Worm (Caenorhabditis elegans): ENCODE results near the gene ipla-6.

DNA sequence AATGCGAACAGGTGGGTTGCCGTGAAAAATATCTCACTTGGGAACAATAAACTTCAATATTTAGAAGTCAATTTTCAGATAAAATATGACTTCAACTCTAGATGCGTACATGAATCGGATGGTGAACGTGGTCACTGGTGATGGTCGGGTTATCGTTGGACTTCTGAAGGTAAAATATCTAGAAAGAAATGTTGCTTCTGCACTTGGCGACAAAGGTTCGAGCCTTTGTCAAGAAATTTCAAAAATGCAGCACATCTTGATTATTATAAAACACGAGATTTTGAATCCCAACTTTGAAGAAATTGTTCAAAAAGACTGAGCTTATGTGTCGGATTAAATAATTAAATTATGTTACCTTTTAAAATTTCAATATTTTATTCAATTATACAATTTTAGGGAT lies 11.0 kb upstream of the ipla-6 start, which contains the start of gene lsm-8:
- TF ChIP-seq ama-1 (optimal IDR thresholded peaks at IDR 0.05) (no peak), ztf-11 (tag; optimal IDR thresholded peaks at IDR 0.05) (no peak), unc-62 (GFP tag; optimal IDR thresholded peaks at IDR 0.05) (no peak), aly-2 (tag; optimal IDR thresholded peaks at IDR 0.05) (no peak), egl-27 (tag; optimal IDR thresholded peaks at IDR 0.05) (no peak), elt-3 (tag; optimal IDR thresholded peaks at IDR 0.05) (no peak), nhr-6 (tag; optimal IDR thresholded peaks at IDR 0.05) (no peak), nhr-21 (tag; optimal IDR thresholded peaks at IDR 0.05) (no peak)

All from whole organism, L2 larva.